Worm (Caenorhabditis elegans) whole organism, L4 larva: Measurements from ENCODE around the gene F41E6.12.
A peak's percentile ranks its signal among the peaks of the same experiment; 100 is the strongest.

Experiments used
- D1046.2 ChIP-seq: fragments of 200-800 bp; sonication (Bioruptor generic); IDR thresholded peaks from 2 replicates; pipeline ENCODE4 v1.3.6; 2022; ENCODE audit warnings: missing genetic modification characterization, missing compliant biosample characterization
- F10B5.3 ChIP-seq: sonication (generic microtip); optimal IDR thresholded peaks from 2 replicates; lab custom pipeline; 2016; ENCODE audit warnings: mild to moderate bottlenecking, missing genetic modification characterization, missing compliant biosample characterization
- F49E8.2 ChIP-seq: sonication (generic microtip); optimal IDR thresholded peaks from 2 replicates; lab custom pipeline; 2016; ENCODE audit warnings: missing compliant biosample characterization, mild to moderate bottlenecking, missing genetic modification characterization, borderline replicate concordance
- T20F7.1 ChIP-seq: fragments of 200-800 bp; sonication (Bioruptor generic); optimal IDR thresholded peaks from 2 replicates; lab custom pipeline; 2018; ENCODE audit warnings: mild to moderate bottlenecking, missing genetic modification characterization, missing compliant biosample characterization
- Y105C5A.15 ChIP-seq: fragments of 200-800 bp; sonication (Bioruptor generic); IDR thresholded peaks from 2 replicates; pipeline ENCODE4 v1.3.6; 2022; ENCODE audit warnings: missing genetic modification characterization, missing compliant biosample characterization
- aly-2 ChIP-seq: sonication (generic microtip); optimal IDR thresholded peaks from 2 replicates; lab custom pipeline; 2018; ENCODE audit warnings: missing biosample characterization, missing genetic modification characterization
- arid-1 ChIP-seq: fragments of 200-800 bp; sonication (Bioruptor generic); conservative IDR thresholded peaks from 2 replicates; pipeline ENCODE4 v1.3.6; 2022; ENCODE audit warnings: missing genetic modification reagents, missing genetic modification characterization, missing compliant biosample characterization
- ceh-20 ChIP-seq: fragments of 200-800 bp; sonication (Bioruptor generic); IDR thresholded peaks from 2 replicates; pipeline ENCODE4 v1.3.6; 2022; ENCODE audit warnings: missing genetic modification reagents, missing genetic modification characterization, missing compliant biosample characterization
- ceh-28 ChIP-seq: fragments of 150-350 bp; optimal IDR thresholded peaks from 2 replicates; lab custom pipeline; 2014; ENCODE audit warnings: missing biosample characterization, missing genetic modification reagents, missing genetic modification characterization
- ceh-44 ChIP-seq: fragments of 200-800 bp; sonication (Bioruptor generic); IDR thresholded peaks from 2 replicates; pipeline ENCODE4 v1.3.6; 2022; ENCODE audit warnings: missing genetic modification reagents, missing genetic modification characterization, missing compliant biosample characterization
- ceh-62 ChIP-seq: sonication (generic microtip); optimal IDR thresholded peaks from 2 replicates; lab custom pipeline; 2017; ENCODE audit warnings: missing biosample characterization, missing genetic modification characterization
- cey-2 ChIP-seq: sonication (generic microtip); optimal IDR thresholded peaks from 3 replicates; lab custom pipeline; 2017; ENCODE audit warnings: missing genetic modification characterization, mild to moderate bottlenecking, missing compliant biosample characterization, antibody characterized with exemption, borderline replicate concordance; ENCODE audit not compliant: insufficient read depth
- ctbp-1 ChIP-seq: fragments of 200-800 bp; sonication (Bioruptor generic); IDR thresholded peaks from 2 replicates; pipeline ENCODE4 v1.3.6; 2022; ENCODE audit warnings: missing genetic modification reagents, missing genetic modification characterization, missing compliant biosample characterization
- daf-12 ChIP-seq: fragments of 150-350 bp; optimal IDR thresholded peaks from 2 replicates; lab custom pipeline; 2014; ENCODE audit warnings: missing biosample characterization, missing genetic modification reagents, missing genetic modification characterization
- daf-19 ChIP-seq: fragments of 200-800 bp; sonication (Bioruptor generic); conservative IDR thresholded peaks from 2 replicates; pipeline ENCODE4 v1.3.6; 2022; ENCODE audit warnings: missing genetic modification characterization, missing compliant biosample characterization
- dmd-6 ChIP-seq: fragments of 200-800 bp; sonication (Bioruptor generic); IDR thresholded peaks from 2 replicates; pipeline ENCODE4 v1.3.6; 2022; ENCODE audit warnings: missing genetic modification reagents, missing genetic modification characterization, missing compliant biosample characterization
- dmd-8 ChIP-seq: fragments of 200-800 bp; sonication (Bioruptor generic); IDR thresholded peaks from 2 replicates; pipeline ENCODE4 v1.3.6; 2022; ENCODE audit warnings: missing genetic modification characterization, missing compliant biosample characterization
- gei-8 ChIP-seq: fragments of 200-800 bp; sonication (Bioruptor generic); optimal IDR thresholded peaks from 2 replicates; lab custom pipeline; 2018; ENCODE audit warnings: mild to moderate bottlenecking, missing genetic modification characterization, missing compliant biosample characterization
- lin-1 ChIP-seq: fragments of 200-800 bp; sonication (Bioruptor generic); IDR thresholded peaks from 2 replicates; pipeline ENCODE4 v1.3.6; 2022; ENCODE audit warnings: missing genetic modification reagents, missing genetic modification characterization, missing compliant biosample characterization
- lin-13 ChIP-seq: fragments of 150-350 bp; optimal IDR thresholded peaks from 2 replicates; lab custom pipeline; 2014; ENCODE audit warnings: missing biosample characterization, missing genetic modification reagents, missing genetic modification characterization
- lin-15B ChIP-seq: fragments of 150-350 bp; sonication (generic microtip); optimal IDR thresholded peaks from 3 replicates; lab custom pipeline; 2014; ENCODE audit warnings: missing biosample characterization, missing genetic modification characterization
- lin-29 ChIP-seq: fragments of 200-800 bp; sonication (Bioruptor generic); IDR thresholded peaks from 2 replicates; pipeline ENCODE4 v1.3.6; 2022; ENCODE audit warnings: missing genetic modification reagents, missing genetic modification characterization, missing compliant biosample characterization
- madf-5 ChIP-seq, 2 experiments: fragments of 200-800 bp; sonication (Bioruptor generic); IDR thresholded peaks; 2 replicates each; pipeline ENCODE4 v1.3.6; 2022; ENCODE audit warnings: missing compliant biosample characterization in 2 of 2, missing genetic modification characterization in 2 of 2
- madf-9 ChIP-seq: fragments of 200-800 bp; sonication (Bioruptor generic); conservative IDR thresholded peaks from 2 replicates; pipeline ENCODE4 v1.3.6; 2022; ENCODE audit warnings: missing genetic modification reagents, missing genetic modification characterization, missing compliant biosample characterization
- mep-1 ChIP-seq: fragments of 150-350 bp; sonication (generic microtip); optimal IDR thresholded peaks from 3 replicates; lab custom pipeline; 2014; ENCODE audit warnings: missing biosample characterization, missing genetic modification characterization
- mes-2 ChIP-seq: sonication (generic microtip); optimal IDR thresholded peaks from 2 replicates; lab custom pipeline; 2016; ENCODE audit warnings: missing genotype, mild to moderate bottlenecking, missing genetic modification characterization, missing compliant biosample characterization; ENCODE audit not compliant: poor library complexity, severe bottlenecking
- mxl-2 ChIP-seq: fragments of 200-800 bp; sonication (Bioruptor generic); conservative IDR thresholded peaks from 2 replicates; pipeline ENCODE4 v1.3.6; 2022; ENCODE audit warnings: missing genetic modification reagents, missing genetic modification characterization, missing compliant biosample characterization
- nhr-102 ChIP-seq: sonication (generic microtip); optimal IDR thresholded peaks from 2 replicates; lab custom pipeline; 2016; ENCODE audit warnings: mild to moderate bottlenecking, missing genetic modification characterization, moderate library complexity, missing compliant biosample characterization
- nhr-11 ChIP-seq: fragments of 150-350 bp; optimal IDR thresholded peaks from 2 replicates; lab custom pipeline; 2014; ENCODE audit warnings: missing biosample characterization, missing genetic modification characterization
- nhr-111 ChIP-seq: fragments of 200-800 bp; sonication (Bioruptor generic); optimal IDR thresholded peaks from 2 replicates; lab custom pipeline; 2018; ENCODE audit warnings: mild to moderate bottlenecking, missing genetic modification characterization, missing compliant biosample characterization
- nhr-237 ChIP-seq: sonication (generic microtip); optimal IDR thresholded peaks from 2 replicates; lab custom pipeline; 2017; ENCODE audit warnings: missing biosample characterization, missing genetic modification characterization
- nhr-25 ChIP-seq: sonication (generic microtip); optimal IDR thresholded peaks from 2 replicates; lab custom pipeline; 2017; ENCODE audit warnings: missing genetic modification characterization, mild to moderate bottlenecking, missing compliant biosample characterization, antibody characterized with exemption, moderate library complexity, borderline replicate concordance; ENCODE audit not compliant: insufficient read depth
- nhr-28 ChIP-seq: fragments of 150-350 bp; optimal IDR thresholded peaks from 2 replicates; lab custom pipeline; 2014; ENCODE audit warnings: missing biosample characterization, missing genetic modification characterization
- nhr-48 ChIP-seq: sonication (generic microtip); optimal IDR thresholded peaks from 2 replicates; lab custom pipeline; 2016; ENCODE audit warnings: mild to moderate bottlenecking, missing genetic modification characterization, missing compliant biosample characterization
- nhr-6 ChIP-seq: fragments of 150-350 bp; optimal IDR thresholded peaks from 2 replicates; lab custom pipeline; 2014; ENCODE audit warnings: missing biosample characterization, missing genetic modification characterization
- pha-4 ChIP-seq, 2 experiments: fragments of 150-350 bp in 1 of 2; fragments of 200-800 bp in 1 of 2; sonication (Bioruptor generic) in 1 of 2; IDR thresholded peaks in 1 of 2; optimal IDR thresholded peaks in 1 of 2; 2 replicates each; pipeline versions ENCODE4 v1.3.6 to Lab custom; 2014 to 2022; ENCODE audit warnings: missing genetic modification characterization in 2 of 2, missing genetic modification reagents in 2 of 2, missing biosample characterization in 1 of 2, missing compliant biosample characterization in 1 of 2
- pqm-1 ChIP-seq: sonication (generic microtip); optimal IDR thresholded peaks from 2 replicates; lab custom pipeline; 2017; ENCODE audit warnings: missing biosample characterization, missing genetic modification characterization
- rbr-2 ChIP-seq: sonication (generic microtip); optimal IDR thresholded peaks from 2 replicates; lab custom pipeline; 2016; ENCODE audit warnings: missing genotype, missing genetic modification characterization, missing compliant biosample characterization
- snpc-4 ChIP-seq: fragments of 150-350 bp; optimal IDR thresholded peaks from 2 replicates; lab custom pipeline; 2014; ENCODE audit warnings: missing biosample characterization, missing genetic modification characterization
- spr-1 ChIP-seq: sonication (generic microtip); optimal IDR thresholded peaks from 2 replicates; lab custom pipeline; 2016; ENCODE audit warnings: mild to moderate bottlenecking, missing genetic modification characterization, missing compliant biosample characterization
- vab-7 ChIP-seq: fragments of 200-800 bp; sonication (Bioruptor generic); IDR thresholded peaks from 2 replicates; pipeline ENCODE4 v1.3.6; 2022; ENCODE audit warnings: missing genetic modification reagents, missing genetic modification characterization, missing compliant biosample characterization
- zag-1 ChIP-seq: fragments of 150-350 bp; optimal IDR thresholded peaks from 2 replicates; lab custom pipeline; 2014; ENCODE audit warnings: missing biosample characterization, missing genetic modification characterization
- zfp-3 ChIP-seq: fragments of 200-800 bp; sonication (Bioruptor generic); conservative IDR thresholded peaks from 2 replicates; pipeline ENCODE4 v1.3.6; 2022; ENCODE audit warnings: missing genetic modification reagents, missing genetic modification characterization, missing compliant biosample characterization
- zip-2 ChIP-seq: fragments of 150-350 bp; optimal IDR thresholded peaks from 2 replicates; lab custom pipeline; 2014; ENCODE audit warnings: missing biosample characterization, missing genetic modification characterization
- ztf-11 ChIP-seq: fragments of 150-350 bp; optimal IDR thresholded peaks from 2 replicates; lab custom pipeline; 2014; ENCODE audit warnings: missing biosample characterization, missing genetic modification characterization
- ztf-7 ChIP-seq: fragments of 150-350 bp; optimal IDR thresholded peaks from 2 replicates; lab custom pipeline; 2014; ENCODE audit warnings: missing biosample characterization, missing genetic modification characterization

Gene F41E6.12

ce11 chrV:8615711-8616110, 13.2 kb downstream of the F41E6.12 start (continued):
- TF ChIP-seq ceh-20 (GFP tag; lab: Robert Waterston, UW) (no peak), nhr-11 (tag; lab: Kevin White, UChicago) (no peak), lin-1 (GFP tag; lab: Robert Waterston, UW) (no peak), dmd-8 (GFP tag; lab: Robert Waterston, UW) (no peak), zag-1 (tag; lab: Kevin White, UChicago) (no peak), lin-29 (GFP tag; lab: Robert Waterston, UW) (no peak), pqm-1 (tag; lab: Kevin White, UChicago) (no peak), daf-12 (no peak), lin-15B (tag; lab: Kevin White, UChicago) (no peak), nhr-48 (tag; lab: Kevin White, UChicago) (peak; percentile 19), cey-2 (tag; lab: Kevin White, UChicago) (no peak), mxl-2 (no peak), nhr-25 (tag; lab: Kevin White, UChicago) (no peak), ctbp-1 (0 out of 2 replicates have a peak, but pooled peaks have one; percentile 7), arid-1 (GFP tag; lab: Robert Waterston, UW) (no peak; the same call in 1 of the 2 replicates), zip-2 (tag; lab: Kevin White, UChicago) (no peak), ceh-62 (tag; lab: Kevin White, UChicago) (no peak), mes-2 (peak; percentile 21), ceh-44 (GFP tag; lab: Robert Waterston, UW) (0 out of 2 replicates have a peak, but pooled peaks have one; percentile 10), nhr-6 (tag; lab: Kevin White, UChicago) (no peak)

ce11 chrV:8610633-8611404, 18.1 kb downstream of the F41E6.12 start, which contains the start of gene fip-4:
TSS of gene fip-4 (minus strand) at chrV:8611268.
- TF ChIP-seq rbr-2 (tag; lab: Kevin White, UChicago) (no peak), D1046.2 (GFP tag; lab: Robert Waterston, UW) (no peak), Y105C5A.15 (GFP tag; lab: Robert Waterston, UW) (no peak), zag-1 (tag; lab: Kevin White, UChicago) (no peak), cey-2 (tag; lab: Kevin White, UChicago) (peak; percentile 12), T20F7.1 (GFP tag; lab: Kevin White, UChicago) (no peak), ztf-7 (tag; lab: Kevin White, UChicago) (no peak), lin-13 (no peak), nhr-25 (tag; lab: Kevin White, UChicago) (peak; percentile 69), mep-1 (tag; lab: Kevin White, UChicago) (peak; percentile 26), ceh-62 (tag; lab: Kevin White, UChicago) (no peak), dmd-8 (GFP tag; lab: Robert Waterston, UW) (no peak), snpc-4 (tag; lab: Kevin White, UChicago) (no peak), nhr-28 (tag; lab: Kevin White, UChicago) (peak; percentile 82), pha-4 (GFP tag; IDR thresholded peaks at IDR 0.05; lab: Robert Waterston, UW) (no peak), pha-4 (tag; optimal IDR thresholded peaks at IDR 0.05; lab: Kevin White, UChicago) (peak; percentile 92), ceh-20 (GFP tag; lab: Robert Waterston, UW) (no peak), madf-5 (GFP tag; IDR thresholded peaks at IDR 0.05; lab: Robert Waterston, UW) (no peak), F10B5.3 (tag; lab: Kevin White, UChicago) (no peak), gei-8 (GFP tag; lab: Kevin White, UChicago) (no peak), ztf-11 (tag; lab: Kevin White, UChicago) (no peak), daf-19 (GFP tag; lab: Robert Waterston, UW) (no peak), F49E8.2 (no peak), nhr-102 (tag; lab: Kevin White, UChicago) (no peak), arid-1 (GFP tag; lab: Robert Waterston, UW) (no peak), spr-1 (no peak), aly-2 (tag; lab: Kevin White, UChicago) (no peak), nhr-11 (tag; lab: Kevin White, UChicago) (no peak), ceh-28 (tag; lab: Kevin White, UChicago) (no peak), zfp-3 (GFP tag; lab: Robert Waterston, UW) (no peak), lin-1 (GFP tag; lab: Robert Waterston, UW) (no peak), madf-9 (GFP tag; lab: Robert Waterston, UW) (no peak), dmd-6 (GFP tag; lab: Robert Waterston, UW) (peak; percentile 60), vab-7 (no peak), nhr-111 (no peak), nhr-237 (tag; lab: Kevin White, UChicago) (no peak)
